Fruit fly (Drosophila melanogaster) whole organism, embryonic: Measurements from ENCODE around the gene DCTN6-p27.

Experiments
- CG10267 ChIP-seq: fragments of 200-800 bp; sonication (Bioruptor generic); optimal IDR thresholded peaks from 2 replicates; lab custom pipeline; 2018; ENCODE audit warnings: missing biosample characterization, mild to moderate bottlenecking, missing genetic modification characterization, moderate library complexity
- CG11504 ChIP-seq: fragments of 200-800 bp; sonication (Bioruptor generic); optimal IDR thresholded peaks from 3 replicates; lab custom pipeline; 2019; ENCODE audit warnings: missing biosample characterization, mild to moderate bottlenecking, missing genetic modification characterization, moderate library complexity
- CG14710 ChIP-seq: fragments of 200-800 bp; sonication (Bioruptor generic); optimal IDR thresholded peaks from 3 replicates; lab custom pipeline; 2019; ENCODE audit warnings: missing biosample characterization, mild to moderate bottlenecking, missing genetic modification characterization, moderate library complexity
- CG14860 ChIP-seq: fragments of 200-800 bp; sonication (Bioruptor generic); IDR thresholded peaks from 3 replicates; pipeline ENCODE4 v1.3.6; 2022; ENCODE audit warnings: missing biosample characterization, missing genetic modification characterization; ENCODE audit not compliant: partially characterized antibody
- CG15011 ChIP-seq: fragments of 200-800 bp; sonication (Bioruptor generic); optimal IDR thresholded peaks from 3 replicates; lab custom pipeline; 2018; ENCODE audit warnings: missing biosample characterization, mild to moderate bottlenecking, missing genetic modification characterization
- CG16813 ChIP-seq: fragments of 200-800 bp; sonication (Bioruptor generic); IDR thresholded peaks from 3 replicates; pipeline ENCODE4 v1.3.6; 2022; ENCODE audit warnings: missing biosample characterization, missing genetic modification characterization; ENCODE audit not compliant: partially characterized antibody
- CG4730 ChIP-seq: fragments of 200-800 bp; sonication (Bioruptor generic); IDR thresholded peaks from 2 replicates; pipeline ENCODE4 v1.3.6; 2022; ENCODE audit warnings: missing biosample characterization, missing genetic modification characterization
- CG8478 ChIP-seq: fragments of >200 bp; optimal IDR thresholded peaks from 2 replicates; lab custom pipeline; 2018
- CG9797 ChIP-seq: fragments of 200-800 bp; sonication (Bioruptor generic); optimal IDR thresholded peaks from 3 replicates; lab custom pipeline; 2018; ENCODE audit warnings: missing biosample characterization, mild to moderate bottlenecking, missing genetic modification characterization
- CHES-1-like ChIP-seq: fragments of 200-800 bp; sonication (Bioruptor generic); optimal IDR thresholded peaks from 2 replicates; lab custom pipeline; 2016; ENCODE audit warnings: missing biosample characterization, missing genetic modification characterization
- Dbx ChIP-seq: fragments of 200-800 bp; sonication (Bioruptor generic); IDR thresholded peaks from 3 replicates; pipeline ENCODE4 v1.3.6; 2022; ENCODE audit warnings: missing biosample characterization, missing genetic modification characterization
- Dip3 ChIP-seq: fragments of 200-800 bp; sonication (Bioruptor generic); optimal IDR thresholded peaks from 3 replicates; lab custom pipeline; 2016; ENCODE audit warnings: missing biosample characterization, missing genetic modification characterization
- Dll ChIP-seq: fragments of 200-800 bp; sonication (Bioruptor generic); IDR thresholded peaks from 4 replicates; pipeline ENCODE4 v1.3.6; 2022; ENCODE audit warnings: missing biosample characterization, missing genetic modification characterization; ENCODE audit not compliant: partially characterized antibody
- Doc3 ChIP-seq: fragments of 200-800 bp; sonication (Bioruptor generic); IDR thresholded peaks from 3 replicates; pipeline ENCODE4 v1.3.6; 2022; ENCODE audit warnings: missing biosample characterization, missing genetic modification characterization; ENCODE audit not compliant: partially characterized antibody
- Dp ChIP-seq: fragments of 200-800 bp; sonication (Bioruptor generic); optimal IDR thresholded peaks from 2 replicates; lab custom pipeline; 2018; ENCODE audit warnings: missing biosample characterization, mild to moderate bottlenecking, missing genetic modification characterization, moderate library complexity
- H2.0 ChIP-seq: fragments of 200-800 bp; sonication (Bioruptor generic); IDR thresholded peaks from 2 replicates; pipeline ENCODE4 v1.3.6; 2022; ENCODE audit warnings: missing biosample characterization, missing genetic modification characterization
- HLH4C ChIP-seq: fragments of 200-800 bp; sonication (Bioruptor generic); IDR thresholded peaks from 3 replicates; pipeline ENCODE4 v1.3.6; 2022; ENCODE audit warnings: missing biosample characterization, missing genetic modification characterization; ENCODE audit not compliant: partially characterized antibody
- HLHmδ ChIP-seq: fragments of 200-800 bp; sonication (Bioruptor generic); optimal IDR thresholded peaks from 2 replicates; lab custom pipeline; 2018; ENCODE audit warnings: missing biosample characterization, mild to moderate bottlenecking, missing genetic modification characterization, moderate library complexity
- HmgD ChIP-seq: fragments of 200-800 bp; sonication (Bioruptor generic); optimal IDR thresholded peaks from 3 replicates; lab custom pipeline; 2016; ENCODE audit warnings: missing biosample characterization, missing genetic modification characterization
- HmgZ ChIP-seq: fragments of 200-800 bp; sonication (Bioruptor generic); optimal IDR thresholded peaks from 2 replicates; lab custom pipeline; 2018; ENCODE audit warnings: missing biosample characterization, mild to moderate bottlenecking, missing genetic modification characterization
- Lim3 ChIP-seq: fragments of 200-800 bp; sonication (Bioruptor generic); IDR thresholded peaks from 2 replicates; pipeline ENCODE4 v1.3.6; 2022; ENCODE audit warnings: missing biosample characterization, missing genetic modification characterization
- MESR4 ChIP-seq: fragments of 200-800 bp; sonication (Bioruptor generic); optimal IDR thresholded peaks from 2 replicates; lab custom pipeline; 2018; ENCODE audit warnings: missing biosample characterization, mild to moderate bottlenecking, missing genetic modification characterization, moderate library complexity
- Max ChIP-seq: fragments of 200-800 bp; sonication (Bioruptor generic); optimal IDR thresholded peaks from 2 replicates; lab custom pipeline; 2016; ENCODE audit warnings: missing biosample characterization, mild to moderate bottlenecking, missing genetic modification characterization
- Med ChIP-seq: fragments of 200-800 bp; sonication (Bioruptor generic); peaks from one replicate; lab custom pipeline; 2016; ENCODE audit warnings: missing biosample characterization, missing genetic modification characterization, mild to moderate bottlenecking, inconsistent platforms, moderate library complexity
- Neu2 ChIP-seq: fragments of 200-800 bp; sonication (Bioruptor generic); optimal IDR thresholded peaks from 3 replicates; lab custom pipeline; 2016; ENCODE audit warnings: missing biosample characterization, missing genetic modification characterization, borderline replicate concordance
- NfI ChIP-seq: fragments of 200-800 bp; sonication (Bioruptor generic); optimal IDR thresholded peaks from 3 replicates; lab custom pipeline; 2018; ENCODE audit warnings: missing biosample characterization, mild to moderate bottlenecking, missing genetic modification characterization, moderate library complexity
- ab ChIP-seq: fragments of 200-800 bp; sonication (Bioruptor generic); optimal IDR thresholded peaks from 2 replicates; lab custom pipeline; 2016; ENCODE audit warnings: missing biosample characterization, missing genetic modification characterization
- amos ChIP-seq: fragments of 200-800 bp; sonication (Bioruptor generic); IDR thresholded peaks from 2 replicates; pipeline ENCODE4 v1.3.6; 2022; ENCODE audit warnings: missing biosample characterization, missing genetic modification characterization; ENCODE audit not compliant: partially characterized antibody
- az2 ChIP-seq: fragments of 200-800 bp; sonication (Bioruptor generic); optimal IDR thresholded peaks from 3 replicates; lab custom pipeline; 2016; ENCODE audit warnings: missing biosample characterization, missing genetic modification characterization
- br ChIP-seq: fragments of >200 bp; optimal IDR thresholded peaks from 2 replicates; lab custom pipeline; 2017
- chinmo ChIP-seq: fragments of 200-800 bp; sonication (Bioruptor generic); IDR thresholded peaks from 4 replicates; pipeline ENCODE4 v1.3.6; 2022; ENCODE audit warnings: missing biosample characterization, missing genetic modification characterization; ENCODE audit not compliant: partially characterized antibody
- crp ChIP-seq, 2 experiments: fragments of 200-800 bp; sonication (Bioruptor generic); optimal IDR thresholded peaks; 2 replicates in 1 of 2; 3 replicates in 1 of 2; lab custom pipeline; 2017; ENCODE audit warnings: missing biosample characterization in 2 of 2, missing genetic modification characterization in 2 of 2, mild to moderate bottlenecking in 1 of 2, moderate library complexity in 1 of 2
- dysf ChIP-seq: fragments of 200-800 bp; sonication (Bioruptor generic); IDR thresholded peaks from 3 replicates; pipeline ENCODE4 v1.3.6; 2022; ENCODE audit warnings: missing biosample characterization, missing genetic modification characterization
- kah ChIP-seq: fragments of 200-800 bp; sonication (Bioruptor generic); optimal IDR thresholded peaks from 2 replicates; lab custom pipeline; 2018; ENCODE audit warnings: missing biosample characterization, mild to moderate bottlenecking, missing genetic modification characterization
- knrl ChIP-seq: fragments of 200-800 bp; sonication (Bioruptor generic); IDR thresholded peaks from 3 replicates; pipeline ENCODE4 v1.3.6; 2022; ENCODE audit warnings: missing biosample characterization, missing genetic modification characterization; ENCODE audit not compliant: partially characterized antibody
- lbe ChIP-seq: fragments of 200-800 bp; sonication (Bioruptor generic); optimal IDR thresholded peaks from 2 replicates; lab custom pipeline; 2016; ENCODE audit warnings: missing biosample characterization, mild to moderate bottlenecking, missing genetic modification characterization
- nmo ChIP-seq: fragments of 200-800 bp; sonication (Bioruptor generic); optimal IDR thresholded peaks from 2 replicates; lab custom pipeline; 2018; ENCODE audit warnings: missing biosample characterization, mild to moderate bottlenecking, missing genetic modification characterization, moderate library complexity
- pan ChIP-seq, 4 experiments: fragments of >200 bp in 3 of 4; fragments of 200-800 bp in 1 of 4; sonication (Bioruptor generic) in 1 of 4; optimal IDR thresholded peaks in 3 of 4; IDR thresholded peaks in 1 of 4; 2 replicates each; pipeline versions ENCODE4 v1.3.6 to Lab custom; 2017 to 2022; ENCODE audit warnings: missing biosample characterization in 2 of 4, missing genetic modification characterization in 2 of 4, mixed read lengths in 1 of 4
- pzg ChIP-seq: fragments of 200-800 bp; sonication (Bioruptor generic); optimal IDR thresholded peaks from 3 replicates; lab custom pipeline; 2018; ENCODE audit warnings: missing biosample characterization, mild to moderate bottlenecking, missing genetic modification characterization, moderate library complexity
- run ChIP-seq: fragments of 200-800 bp; sonication (Bioruptor generic); optimal IDR thresholded peaks from 3 replicates; lab custom pipeline; 2018; ENCODE audit warnings: missing biosample characterization, mild to moderate bottlenecking, missing genetic modification characterization
- scrt ChIP-seq: fragments of 200-800 bp; sonication (Bioruptor generic); optimal IDR thresholded peaks from 2 replicates; lab custom pipeline; 2018; ENCODE audit warnings: missing biosample characterization, mild to moderate bottlenecking, missing genetic modification characterization, moderate library complexity
- sob ChIP-seq: fragments of 200-800 bp; sonication (Bioruptor generic); IDR thresholded peaks from 2 replicates; pipeline ENCODE4 v1.3.6; 2022; ENCODE audit warnings: missing biosample characterization, missing genetic modification characterization
- tna ChIP-seq: fragments of 200-800 bp; sonication (Bioruptor generic); IDR thresholded peaks from 2 replicates; pipeline ENCODE4 v1.3.6; 2022; ENCODE audit warnings: missing biosample characterization, missing genetic modification characterization; ENCODE audit not compliant: partially characterized antibody
- toy ChIP-seq: fragments of 200-800 bp; sonication (Bioruptor generic); IDR thresholded peaks from 2 replicates; pipeline ENCODE4 v1.3.6; 2022; ENCODE audit warnings: missing biosample characterization, missing genetic modification characterization
- unc-4 ChIP-seq: fragments of 200-800 bp; sonication (Bioruptor generic); IDR thresholded peaks from 2 replicates; pipeline ENCODE4 v1.3.6; 2022; ENCODE audit warnings: missing biosample characterization, missing genetic modification characterization; ENCODE audit not compliant: partially characterized antibody
- vnd ChIP-seq: fragments of 200-800 bp; sonication (Bioruptor generic); IDR thresholded peaks from 3 replicates; pipeline ENCODE4 v1.3.6; 2022; ENCODE audit warnings: missing biosample characterization, missing genetic modification characterization; ENCODE audit not compliant: partially characterized antibody
- zen2 ChIP-seq: fragments of 200-800 bp; sonication (Bioruptor generic); IDR thresholded peaks from 3 replicates; pipeline ENCODE4 v1.3.6; 2022; ENCODE audit warnings: missing biosample characterization, missing genetic modification characterization; ENCODE audit not compliant: partially characterized antibody

DCTN6-p27 gene

DNA sequence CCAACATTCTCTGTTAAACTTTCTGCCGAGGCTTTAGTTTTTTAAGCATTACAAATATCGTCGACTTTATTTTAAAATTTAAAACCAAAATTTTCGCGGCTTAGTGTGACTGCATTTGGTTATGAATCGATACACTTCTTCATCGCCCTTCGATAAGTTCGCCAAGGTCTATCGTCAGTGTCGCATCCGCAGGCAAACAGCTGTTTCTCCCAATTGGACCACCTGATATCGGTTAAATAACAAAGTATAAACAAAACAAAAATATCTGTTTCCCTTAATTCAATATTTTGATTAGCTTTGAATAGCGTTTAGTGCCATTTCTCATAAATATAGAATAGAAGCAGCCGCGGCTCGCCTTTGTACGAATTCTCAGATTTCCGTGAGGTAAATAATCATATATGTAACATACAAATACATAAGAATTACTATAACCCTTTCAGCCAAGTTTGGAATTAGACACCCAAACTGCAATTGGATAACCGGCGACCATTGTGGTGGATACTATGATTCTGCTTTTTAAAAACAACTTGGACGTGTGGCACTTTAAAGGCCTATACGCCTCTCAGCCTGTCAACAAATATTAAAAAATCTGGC lies 17.8 kb upstream of the DCTN6-p27 start, which contains the start of gene CG10561 (continued):
- TF ChIP-seq kah (GFP tag; lab: Kevin White, UChicago), result peak; percentile 69
- TF ChIP-seq HmgZ, result peak; percentile 26
- peak; percentile 17 for TF ChIP-seq Neu2 (GFP tag; lab: Kevin White, UChicago)
- peak; percentile 75 for TF ChIP-seq HLH4C (GFP tag; lab: Robert Waterston, UW)
- peak; percentile 67 to 96 for TF ChIP-seq crp (GFP tag; optimal IDR thresholded peaks at IDR 0.05; lab: Kevin White, UChicago)
- TF ChIP-seq CG16813 (GFP tag; lab: Robert Waterston, UW), result peak; percentile 58; the same call in 2 of the 3 replicates
- TF ChIP-seq NfI, result no peak
- peak; percentile 62; the same call in 1 of the 2 replicates for TF ChIP-seq amos (GFP tag; lab: Robert Waterston, UW)
- TF ChIP-seq CG14710, result peak; percentile 27
- TF ChIP-seq chinmo, result peak; percentile 75; the same call in 2 of the 4 replicates
- TF ChIP-seq lbe, result peak; percentile 34
- TF ChIP-seq toy (GFP tag; lab: Robert Waterston, UW), result no peak
- TF ChIP-seq dysf (GFP tag; lab: Robert Waterston, UW), result no peak
- TF ChIP-seq Dll (GFP tag; lab: Robert Waterston, UW), result peak; percentile 80
- TF ChIP-seq CG4730 (GFP tag; lab: Robert Waterston, UW), result no peak
- TF ChIP-seq CG11504 (tag; lab: Kevin White, UChicago), result peak; percentile 28
- TF ChIP-seq Doc3 (GFP tag; lab: Robert Waterston, UW), result peak; percentile 25; the same call in 1 of the 3 replicates
- TF ChIP-seq CG14860 (GFP tag; lab: Robert Waterston, UW), result peak; percentile 31; the same call in 1 of the 3 replicates
- peak; percentile 78 for TF ChIP-seq unc-4
- TF ChIP-seq H2.0 (GFP tag; lab: Robert Waterston, UW), result no peak
- TF ChIP-seq Dp (GFP tag; lab: Kevin White, UChicago), result peak; percentile 95
- no peak for TF ChIP-seq Dip3 (GFP tag; lab: Kevin White, UChicago)
- peak; percentile 54; the same call in 1 of the 2 replicates for TF ChIP-seq tna (GFP tag; lab: Robert Waterston, UW)
- no peak for TF ChIP-seq br
- no peak for TF ChIP-seq CG15011 (GFP tag; lab: Kevin White, UChicago)
- TF ChIP-seq sob, result peak; percentile 39; the same call in 1 of the 2 replicates
- TF ChIP-seq pzg (GFP tag; lab: Kevin White, UChicago), result peak; percentile 79
- TF ChIP-seq Max (GFP tag; lab: Kevin White, UChicago), result no peak
- peak; percentile 78 for TF ChIP-seq CG9797 (GFP tag; lab: Kevin White, UChicago)
- TF ChIP-seq Lim3 (GFP tag; lab: Robert Waterston, UW), result no peak
- TF ChIP-seq Med, result peak; percentile 43
- TF ChIP-seq run (tag; lab: Kevin White, UChicago), result no peak
- TF ChIP-seq CHES-1-like (GFP tag; lab: Kevin White, UChicago), result no peak
- peak; percentile 80 for TF ChIP-seq zen2 (GFP tag; lab: Robert Waterston, UW)
- no peak for TF ChIP-seq pan (optimal IDR thresholded peaks at IDR 0.05; lab: Kevin White, UChicago)
- TF ChIP-seq pan (GFP tag; optimal IDR thresholded peaks at IDR 0.05 in 1 of 2, IDR thresholded peaks at IDR 0.05 in 1 of 2), result no peak
- peak; percentile 15 for TF ChIP-seq CG10267 (tag; lab: Kevin White, UChicago)
- TF ChIP-seq ab, result no peak
- no peak for TF ChIP-seq CG8478 (lab: Kevin White, UChicago)
- TF ChIP-seq Dbx, result no peak
- no peak for TF ChIP-seq HLHmδ (GFP tag; lab: Kevin White, UChicago)
- TF ChIP-seq HmgD (GFP tag; lab: Kevin White, UChicago), result no peak
- TF ChIP-seq vnd (GFP tag; lab: Robert Waterston, UW), result peak; percentile 48; the same call in 2 of the 3 replicates
- no peak for TF ChIP-seq az2 (GFP tag; lab: Kevin White, UChicago)
- TF ChIP-seq knrl (GFP tag; lab: Robert Waterston, UW), result peak; percentile 53; the same call in 2 of the 3 replicates
- TF ChIP-seq MESR4, result peak; percentile 17
- TF ChIP-seq scrt (GFP tag; lab: Kevin White, UChicago), result no peak
- peak; percentile 12 for TF ChIP-seq nmo (GFP tag; lab: Kevin White, UChicago)
